Fruit fly (Drosophila melanogaster): Measurements from ENCODE around the gene Sumo.
A peak's percentile ranks its signal among the peaks of the same experiment; 100 is the strongest.

Sumo gene

dm6 chr2L:6960165-6960564, 7.3 kb downstream of the Sumo start, which contains the start of the genes Atac1 and Hmgcl:
Gene Atac1 (minus strand): TSS chr2L:6960328.
Gene Hmgcl (plus strand): TSS chr2L:6960377.
- no peak for TF ChIP-seq CG17801 (GFP tag; optimal IDR thresholded peaks at IDR 0.05; ENCODE audit: partially characterized antibody)

dm6 chr2L:6956725-6957124, 10.7 kb downstream of the Sumo start, which contains the start of the genes CG13775 and CG3430:
Gene CG13775 (minus strand): TSS chr2L:6956950.
Gene CG3430 (plus strand): TSS chr2L:6957008.
- no peak for TF ChIP-seq CG17801 (GFP tag; optimal IDR thresholded peaks at IDR 0.05; ENCODE audit: partially characterized antibody)

dm6 chr2L:6950096-6950495, 17.3 kb downstream of the Sumo start, which contains the start of the genes Gas41 and SA1:
Gene Gas41 (minus strand): TSS chr2L:6950207.
Gene SA1 (plus strand): TSS chr2L:6950421.
- peak; percentile 18 for TF ChIP-seq CG17801 (GFP tag; optimal IDR thresholded peaks at IDR 0.05; ENCODE audit: partially characterized antibody)

dm6 chr2L:6948540-6948942, 18.9 kb downstream of the Sumo start, which contains the start of gene ihog:
Gene ihog (minus strand): TSS chr2L:6948808.
- TF ChIP-seq CG17801 (GFP tag; optimal IDR thresholded peaks at IDR 0.05; ENCODE audit: partially characterized antibody): no peak

- peak; percentile 30 for TF ChIP-seq CG17801 (GFP tag; optimal IDR thresholded peaks at IDR 0.05; ENCODE audit: partially characterized antibody)
Measured at dm6 chr2L:6945088-6945487, 22.4 kb downstream of the Sumo start, which contains the start of gene Fgop2. Gene Fgop2 (minus strand): TSS chr2L:6945289.

- no peak for TF ChIP-seq CG17801 (GFP tag; optimal IDR thresholded peaks at IDR 0.05; ENCODE audit: partially characterized antibody)
Measured at dm6 chr2L:6942714-6943113, 24.7 kb downstream of the Sumo start, which contains the start of gene CG18304. Gene CG18304 (minus strand): TSS chr2L:6942814.

dm6 chr2L:6941731-6942130, 25.7 kb downstream of the Sumo start:
- no peak for TF ChIP-seq CG17801 (GFP tag; optimal IDR thresholded peaks at IDR 0.05; ENCODE audit: partially characterized antibody)

dm6 chr2L:6939698-6940097, 27.7 kb downstream of the Sumo start:
- no peak for TF ChIP-seq CG17801 (GFP tag; optimal IDR thresholded peaks at IDR 0.05; ENCODE audit: partially characterized antibody)

dm6 chr2L:6931821-6932220, 35.6 kb downstream of the Sumo start, which contains the start of gene CG43232:
Gene CG43232 (plus strand): TSS chr2L:6932121.
- TF ChIP-seq CG17801 (GFP tag; optimal IDR thresholded peaks at IDR 0.05; ENCODE audit: partially characterized antibody): no peak

dm6 chr2L:6925114-6925513, 42.3 kb downstream of the Sumo start:
- TF ChIP-seq CG17801 (GFP tag; optimal IDR thresholded peaks at IDR 0.05; ENCODE audit: partially characterized antibody): no peak

dm6 chr2L:6922091-6922753, 45.2 kb downstream of the Sumo start:
- peak; percentile 54 for TF ChIP-seq CG17801 (GFP tag; optimal IDR thresholded peaks at IDR 0.05; ENCODE audit: partially characterized antibody)

- TF ChIP-seq CG17801 (GFP tag; optimal IDR thresholded peaks at IDR 0.05; ENCODE audit: partially characterized antibody): no peak
Measured at dm6 chr2L:6921360-6922090, 45.9 kb downstream of the Sumo start.

dm6 chr2L:6920661-6921359, 46.6 kb downstream of the Sumo start, which contains the start of gene Hrb27C:
Gene Hrb27C (plus strand): TSS chr2L:6920704.
- peak; percentile 28 for TF ChIP-seq CG17801 (GFP tag; optimal IDR thresholded peaks at IDR 0.05; ENCODE audit: partially characterized antibody)

- TF ChIP-seq CG17801 (GFP tag; optimal IDR thresholded peaks at IDR 0.05; ENCODE audit: partially characterized antibody): no peak
Measured at dm6 chr2L:6919850-6920660, 47.4 kb downstream of the Sumo start, which contains the start of gene x16. Gene x16 (minus strand): TSS chr2L:6920210.

Data from ovary, adult (tissue).